Worm (Caenorhabditis elegans) whole organism, late embryonic: ENCODE results near the gene morc-1.

Experiments used
- C08G9.2 ChIP-seq: sonication (generic microtip); optimal IDR thresholded peaks from 2 replicates; lab custom pipeline; 2016; ENCODE audit warnings: mild to moderate bottlenecking, missing genetic modification characterization, moderate library complexity, missing compliant biosample characterization
- C38D4.7 ChIP-seq: fragments of 200-800 bp; sonication (Bioruptor generic); optimal IDR thresholded peaks from 2 replicates; lab custom pipeline; 2018; ENCODE audit warnings: mild to moderate bottlenecking, missing genetic modification characterization, moderate library complexity, missing compliant biosample characterization
- F13H6.1 ChIP-seq: sonication (generic microtip); optimal IDR thresholded peaks from 2 replicates; lab custom pipeline; 2016; ENCODE audit warnings: missing genetic modification characterization, missing compliant biosample characterization
- K02D7.2 ChIP-seq: sonication (generic microtip); optimal IDR thresholded peaks from 2 replicates; lab custom pipeline; 2017; ENCODE audit warnings: mild to moderate bottlenecking, missing genetic modification characterization, missing compliant biosample characterization
- T23F11.4 ChIP-seq: fragments of 200-800 bp; sonication (Bioruptor generic); optimal IDR thresholded peaks from 2 replicates; lab custom pipeline; 2018; ENCODE audit warnings: mild to moderate bottlenecking, missing genetic modification characterization, missing compliant biosample characterization
- ama-1 ChIP-seq: fragments of 150-350 bp; optimal IDR thresholded peaks from 2 replicates; lab custom pipeline; 2014
- ceh-14 ChIP-seq: sonication (generic microtip); optimal IDR thresholded peaks from 2 replicates; lab custom pipeline; 2016; ENCODE audit warnings: missing genotype, missing genetic modification characterization, missing compliant biosample characterization
- ceh-2 ChIP-seq: sonication (generic microtip); optimal IDR thresholded peaks from 2 replicates; lab custom pipeline; 2016; ENCODE audit warnings: missing genotype, missing genetic modification characterization, missing compliant biosample characterization
- ceh-22 ChIP-seq: sonication (generic microtip); optimal IDR thresholded peaks from 2 replicates; lab custom pipeline; 2017; ENCODE audit warnings: missing biosample characterization, missing genetic modification characterization
- ceh-31 ChIP-seq: sonication (generic microtip); optimal IDR thresholded peaks from 2 replicates; lab custom pipeline; 2016; ENCODE audit warnings: missing genetic modification characterization, missing compliant biosample characterization
- ceh-34 ChIP-seq: sonication (generic microtip); optimal IDR thresholded peaks from 2 replicates; lab custom pipeline; 2016; ENCODE audit warnings: mild to moderate bottlenecking, missing genetic modification characterization, missing compliant biosample characterization
- ceh-45 ChIP-seq: fragments of 200-800 bp; sonication (Bioruptor generic); IDR thresholded peaks from 2 replicates; pipeline ENCODE4 v1.3.6; 2022; ENCODE audit warnings: missing genetic modification reagents, missing genetic modification characterization, missing compliant biosample characterization
- ceh-48 ChIP-seq: sonication (generic microtip); optimal IDR thresholded peaks from 2 replicates; lab custom pipeline; 2016; ENCODE audit warnings: missing genetic modification characterization, inconsistent platforms, missing compliant biosample characterization
- ceh-6 ChIP-seq: fragments of 200-800 bp; sonication (Bioruptor generic); optimal IDR thresholded peaks from 2 replicates; lab custom pipeline; 2018; ENCODE audit warnings: mild to moderate bottlenecking, missing genetic modification characterization, missing compliant biosample characterization
- che-1 ChIP-seq: sonication (generic microtip); optimal IDR thresholded peaks from 2 replicates; lab custom pipeline; 2016; ENCODE audit warnings: mild to moderate bottlenecking, missing genetic modification characterization, missing compliant biosample characterization
- dmd-4 ChIP-seq: sonication (generic microtip); optimal IDR thresholded peaks from 2 replicates; lab custom pipeline; 2016; ENCODE audit warnings: borderline replicate concordance, missing genetic modification characterization, missing compliant biosample characterization
- elt-4 ChIP-seq: sonication (generic microtip); optimal IDR thresholded peaks from 2 replicates; lab custom pipeline; 2016; ENCODE audit warnings: missing genetic modification characterization, missing compliant biosample characterization
- ets-4 ChIP-seq: sonication (generic microtip); optimal IDR thresholded peaks from 2 replicates; lab custom pipeline; 2016; ENCODE audit warnings: missing genetic modification characterization, missing compliant biosample characterization
- eyg-1 ChIP-seq: sonication (generic microtip); optimal IDR thresholded peaks from 2 replicates; lab custom pipeline; 2016; ENCODE audit warnings: missing genotype, missing genetic modification characterization, missing compliant biosample characterization
- fax-1 ChIP-seq: sonication (generic microtip); optimal IDR thresholded peaks from 2 replicates; lab custom pipeline; 2016; ENCODE audit warnings: missing genotype, missing genetic modification characterization, missing compliant biosample characterization
- fkh-10 ChIP-seq: fragments of 150-350 bp; optimal IDR thresholded peaks from 2 replicates; lab custom pipeline; 2014; ENCODE audit warnings: missing biosample characterization, missing genetic modification reagents, missing genetic modification characterization
- fkh-6 ChIP-seq: sonication (generic microtip); optimal IDR thresholded peaks from 2 replicates; lab custom pipeline; 2016; ENCODE audit warnings: missing genetic modification characterization, missing compliant biosample characterization
- hlh-13 ChIP-seq: fragments of 200-800 bp; sonication (Bioruptor generic); optimal IDR thresholded peaks from 2 replicates; lab custom pipeline; 2018; ENCODE audit warnings: mild to moderate bottlenecking, missing genetic modification characterization, missing compliant biosample characterization
- hlh-15 ChIP-seq: sonication (generic microtip); optimal IDR thresholded peaks from 2 replicates; lab custom pipeline; 2016; ENCODE audit warnings: missing genetic modification characterization, missing compliant biosample characterization
- hlh-30 ChIP-seq: sonication (generic microtip); optimal IDR thresholded peaks from 2 replicates; lab custom pipeline; 2017; ENCODE audit warnings: antibody characterized with exemption, missing genetic modification characterization, missing compliant biosample characterization; ENCODE audit not compliant: insufficient read depth
- hlh-6 ChIP-seq: sonication (generic microtip); optimal IDR thresholded peaks from 2 replicates; lab custom pipeline; 2016; ENCODE audit warnings: missing genotype, missing genetic modification characterization, missing compliant biosample characterization
- hlh-8 ChIP-seq: sonication (generic microtip); optimal IDR thresholded peaks from 2 replicates; lab custom pipeline; 2016; ENCODE audit warnings: missing genotype, missing genetic modification characterization, missing compliant biosample characterization
- lim-6 ChIP-seq: sonication (generic microtip); optimal IDR thresholded peaks from 2 replicates; lab custom pipeline; 2016; ENCODE audit warnings: missing genetic modification characterization, missing compliant biosample characterization
- lin-11 ChIP-seq: fragments of 200-800 bp; sonication (Bioruptor generic); optimal IDR thresholded peaks from 2 replicates; lab custom pipeline; 2018; ENCODE audit warnings: mild to moderate bottlenecking, missing genetic modification characterization, missing compliant biosample characterization
- madf-2 ChIP-seq: sonication (generic microtip); optimal IDR thresholded peaks from 2 replicates; lab custom pipeline; 2017; ENCODE audit warnings: missing genetic modification characterization, missing compliant biosample characterization
- mec-3 ChIP-seq: sonication (generic microtip); optimal IDR thresholded peaks from 2 replicates; lab custom pipeline; 2016; ENCODE audit warnings: borderline replicate concordance, missing genetic modification characterization, missing compliant biosample characterization
- nfya-1 ChIP-seq: sonication (generic microtip); optimal IDR thresholded peaks from 2 replicates; lab custom pipeline; 2017; ENCODE audit warnings: missing genetic modification characterization, mild to moderate bottlenecking, missing compliant biosample characterization, antibody characterized with exemption, moderate library complexity
- nhr-11 ChIP-seq: fragments of 150-350 bp; optimal IDR thresholded peaks from 2 replicates; lab custom pipeline; 2014; ENCODE audit warnings: missing biosample characterization, missing genetic modification characterization
- npax-4 ChIP-seq: sonication (generic microtip); optimal IDR thresholded peaks from 2 replicates; lab custom pipeline; 2016; ENCODE audit warnings: missing genetic modification characterization, missing compliant biosample characterization
- odd-2 ChIP-seq: sonication (generic microtip); optimal IDR thresholded peaks from 2 replicates; lab custom pipeline; 2017; ENCODE audit warnings: antibody characterized with exemption, mild to moderate bottlenecking, missing genetic modification characterization, missing compliant biosample characterization
- pag-3 ChIP-seq: sonication (generic microtip); optimal IDR thresholded peaks from 2 replicates; lab custom pipeline; 2016; ENCODE audit warnings: missing compliant biosample characterization, missing genetic modification characterization, borderline replicate concordance
- pat-9 ChIP-seq: fragments of 200-800 bp; sonication (Bioruptor generic); optimal IDR thresholded peaks from 2 replicates; lab custom pipeline; 2018; ENCODE audit warnings: mild to moderate bottlenecking, missing genetic modification characterization, moderate library complexity, missing compliant biosample characterization
- pax-1 ChIP-seq: fragments of 150-350 bp; optimal IDR thresholded peaks from 2 replicates; lab custom pipeline; 2014; ENCODE audit warnings: missing biosample characterization, missing genetic modification characterization
- pha-2 ChIP-seq: sonication (generic microtip); optimal IDR thresholded peaks from 2 replicates; lab custom pipeline; 2017; ENCODE audit warnings: mild to moderate bottlenecking, missing genetic modification characterization, missing compliant biosample characterization
- pha-4 ChIP-seq: fragments of 150-350 bp; optimal IDR thresholded peaks from 2 replicates; lab custom pipeline; 2018; ENCODE audit warnings: missing biosample characterization, missing genetic modification reagents, missing genetic modification characterization
- pqm-1 ChIP-seq: sonication (generic microtip); optimal IDR thresholded peaks from 2 replicates; lab custom pipeline; 2016; ENCODE audit warnings: missing genetic modification characterization, missing compliant biosample characterization
- ref-2 ChIP-seq: sonication (generic microtip); optimal IDR thresholded peaks from 2 replicates; lab custom pipeline; 2016; ENCODE audit warnings: missing genetic modification characterization, missing compliant biosample characterization
- rnt-1 ChIP-seq: sonication (generic microtip); optimal IDR thresholded peaks from 2 replicates; lab custom pipeline; 2016; ENCODE audit warnings: missing genetic modification characterization, missing compliant biosample characterization
- sox-4 ChIP-seq: sonication (generic microtip); optimal IDR thresholded peaks from 2 replicates; lab custom pipeline; 2017; ENCODE audit warnings: mild to moderate bottlenecking, missing genetic modification characterization, inconsistent platforms, missing compliant biosample characterization
- syd-9 ChIP-seq: sonication (generic microtip); optimal IDR thresholded peaks from 2 replicates; lab custom pipeline; 2016; ENCODE audit warnings: mild to moderate bottlenecking, missing genetic modification characterization, moderate library complexity, missing compliant biosample characterization
- unc-3 ChIP-seq, 2 experiments: fragments of 200-800 bp in 1 of 2; sonication (Bioruptor generic) in 1 of 2; sonication (generic microtip) in 1 of 2; conservative IDR thresholded peaks in 1 of 2; optimal IDR thresholded peaks in 1 of 2; 2 replicates each; pipeline versions ENCODE4 v1.3.6 to Lab custom; 2016 to 2022; ENCODE audit warnings: missing compliant biosample characterization in 2 of 2, missing genetic modification characterization in 2 of 2, missing genetic modification reagents in 1 of 2
- unc-86 ChIP-seq: sonication (generic microtip); optimal IDR thresholded peaks from 2 replicates; lab custom pipeline; 2016; ENCODE audit warnings: missing genetic modification characterization, missing compliant biosample characterization
- ztf-16 ChIP-seq: sonication (generic microtip); optimal IDR thresholded peaks from 2 replicates; lab custom pipeline; 2017; ENCODE audit warnings: missing genetic modification characterization, missing compliant biosample characterization

Gene morc-1

DNA sequence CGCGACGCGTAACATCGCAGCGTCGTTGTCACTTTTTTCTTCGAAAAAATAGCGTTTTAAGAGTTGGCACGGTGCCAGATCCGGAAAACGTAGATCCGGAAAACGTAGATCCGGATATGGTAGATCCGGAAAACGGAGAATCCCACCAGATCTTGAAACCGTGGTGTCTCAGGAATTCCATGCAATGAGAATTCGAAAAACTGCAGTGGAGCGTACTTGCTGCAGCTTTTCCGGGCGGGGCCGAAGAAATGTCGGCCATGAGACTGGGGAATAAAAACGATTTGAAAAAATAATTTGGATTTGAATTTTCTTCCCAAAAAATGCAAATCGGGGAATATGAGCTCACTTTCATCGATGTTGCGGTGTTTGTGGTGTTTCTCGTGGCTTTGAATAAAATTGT is 34.2 kb downstream of the morc-1 start, which contains the start of gene K10D2.5 (continued):
- TF ChIP-seq npax-4 (tag; lab: Kevin White, UChicago) (no peak), pqm-1 (tag; lab: Kevin White, UChicago) (peak; percentile 94), ceh-6 (GFP tag; lab: Kevin White, UChicago) (peak; percentile 45), sox-4 (no peak), rnt-1 (tag; lab: Kevin White, UChicago) (peak; percentile 99), madf-2 (tag; lab: Kevin White, UChicago) (peak; percentile 80), ceh-14 (peak; percentile 95), T23F11.4 (GFP tag; lab: Kevin White, UChicago) (no peak), mec-3 (tag; lab: Kevin White, UChicago) (peak; percentile 98), ama-1 (no peak), nfya-1 (tag; lab: Kevin White, UChicago) (peak; percentile 78), ceh-31 (tag; lab: Kevin White, UChicago) (peak; percentile 100), hlh-15 (tag; lab: Kevin White, UChicago) (peak; percentile 52), hlh-6 (tag; lab: Kevin White, UChicago) (peak; percentile 89), pag-3 (tag; lab: Kevin White, UChicago) (peak; percentile 78), hlh-30 (tag; lab: Kevin White, UChicago) (peak; percentile 23), unc-3 (GFP tag; conservative IDR thresholded peaks at IDR 0.05; lab: Robert Waterston, UW) (peak; percentile 79), unc-3 (tag; optimal IDR thresholded peaks at IDR 0.05; lab: Kevin White, UChicago) (peak; percentile 45), odd-2 (tag; lab: Kevin White, UChicago) (no peak), pat-9 (tag; lab: Kevin White, UChicago) (peak; percentile 15), C08G9.2 (tag; lab: Kevin White, UChicago) (peak; percentile 100), unc-86 (peak; percentile 78), eyg-1 (peak; percentile 89), nhr-11 (tag; lab: Kevin White, UChicago) (no peak), pha-4 (tag; lab: Kevin White, UChicago) (no peak), C38D4.7 (GFP tag; lab: Kevin White, UChicago) (no peak), ceh-45 (GFP tag; lab: Robert Waterston, UW) (0 out of 2 replicates have a peak, but pooled peaks have one; percentile 16), pax-1 (tag; lab: Kevin White, UChicago) (peak; percentile 49), ceh-48 (peak; percentile 39), elt-4 (tag; lab: Kevin White, UChicago) (peak; percentile 91), fkh-10 (GFP tag; lab: Kevin White, UChicago) (no peak), hlh-8 (tag; lab: Kevin White, UChicago) (peak; percentile 95), syd-9 (peak; percentile 82), ztf-16 (peak; percentile 92), ceh-34 (tag; lab: Kevin White, UChicago) (peak; percentile 94), ets-4 (peak; percentile 100), pha-2 (no peak), che-1 (no peak), ceh-22 (tag; lab: Kevin White, UChicago) (no peak), ref-2 (tag; lab: Kevin White, UChicago) (peak; percentile 99), lin-11 (tag; lab: Kevin White, UChicago) (no peak), dmd-4 (tag; lab: Kevin White, UChicago) (peak; percentile 87), ceh-2 (tag; lab: Kevin White, UChicago) (peak; percentile 99), F13H6.1 (tag; lab: Kevin White, UChicago) (peak; percentile 91), fkh-6 (peak; percentile 85), hlh-13 (peak; percentile 49), K02D7.2 (tag; lab: Kevin White, UChicago) (peak; percentile 60), lim-6 (tag; lab: Kevin White, UChicago) (peak; percentile 96), fax-1 (tag; lab: Kevin White, UChicago) (peak; percentile 93)
- TF ChIP-seq, all 69 proteins: peak for 49
